Fruit fly (Drosophila melanogaster): ENCODE measurements around the gene CG43391.

Gene CG43391

dm6 chr3L:11552996-11553671, 27.7 kb downstream of the CG43391 start (continued):
- peak; percentile 21 for TF ChIP-seq Dek (tag; optimal IDR thresholded peaks at IDR 0.05)
- no peak; the same call in 2 of the 3 replicates for TF ChIP-seq CG16813 (GFP tag; IDR thresholded peaks at IDR 0.05; ENCODE audit: partially characterized antibody)
- TF ChIP-seq nom (GFP tag; optimal IDR thresholded peaks at IDR 0.05): peak; percentile 84
- TF ChIP-seq HLH3B (GFP tag; IDR thresholded peaks at IDR 0.05): 0 out of 2 replicates have a peak, but pooled peaks have one; percentile 11
- no peak for TF ChIP-seq CG6654 (GFP tag; optimal IDR thresholded peaks at IDR 0.05)
- TF ChIP-seq CG16815 (GFP tag; optimal IDR thresholded peaks at IDR 0.05): no peak
- peak; percentile 100 for TF ChIP-seq kah (GFP tag; optimal IDR thresholded peaks at IDR 0.05)
- TF ChIP-seq CG10654 (GFP tag; optimal IDR thresholded peaks at IDR 0.05): no peak
- TF ChIP-seq gt (GFP tag; IDR thresholded peaks at IDR 0.05): no peak
- TF ChIP-seq tup (GFP tag; optimal IDR thresholded peaks at IDR 0.05): no peak
- peak; percentile 71; the same call in 2 of the 3 replicates for TF ChIP-seq z (GFP tag; IDR thresholded peaks at IDR 0.05)
- TF ChIP-seq ab (GFP tag; optimal IDR thresholded peaks at IDR 0.05): no peak
- no peak for TF ChIP-seq Poxn (GFP tag; IDR thresholded peaks at IDR 0.05)
- peak; percentile 42 for TF ChIP-seq sqz (GFP tag; optimal IDR thresholded peaks at IDR 0.05)
- peak; percentile 38 for TF ChIP-seq CG10147 (GFP tag; optimal IDR thresholded peaks at IDR 0.05)
- TF ChIP-seq Deaf1 (tag; optimal IDR thresholded peaks at IDR 0.05): peak; percentile 76
- no peak for TF ChIP-seq slou (GFP tag; optimal IDR thresholded peaks at IDR 0.05)
- TF ChIP-seq otp (GFP tag; IDR thresholded peaks at IDR 0.05): peak; percentile 29; the same call in 1 of the 3 replicates
- TF ChIP-seq CG7839 (tag; optimal IDR thresholded peaks at IDR 0.05): peak; percentile 28
- no peak for TF ChIP-seq CG4707 (GFP tag; optimal IDR thresholded peaks at IDR 0.05)
- TF ChIP-seq CG11247 (GFP tag; IDR thresholded peaks at IDR 0.05): peak; percentile 42; the same call in 1 of the 2 replicates
- peak; percentile 61; the same call in 1 of the 2 replicates for TF ChIP-seq CG8765 (GFP tag; IDR thresholded peaks at IDR 0.05)
- no peak for TF ChIP-seq ac (GFP tag; optimal IDR thresholded peaks at IDR 0.05)
- TF ChIP-seq CG32767 (GFP tag; IDR thresholded peaks at IDR 0.05): peak; percentile 32; the same call in 1 of the 2 replicates
- no peak for TF ChIP-seq dati (GFP tag; IDR thresholded peaks at IDR 0.05)
- TF ChIP-seq Camta (GFP tag; optimal IDR thresholded peaks at IDR 0.05): no peak
- TF ChIP-seq Hr3 (GFP tag; optimal IDR thresholded peaks at IDR 0.05): no peak
- TF ChIP-seq Hey (tag; optimal IDR thresholded peaks at IDR 0.05): no peak
- TF ChIP-seq stc (GFP tag; IDR thresholded peaks at IDR 0.05): no peak
- no peak for TF ChIP-seq CG1832 (GFP tag; optimal IDR thresholded peaks at IDR 0.05)
- peak; percentile 100 for TF ChIP-seq CG11504 (tag; optimal IDR thresholded peaks at IDR 0.05)
- TF ChIP-seq corto (GFP tag; optimal IDR thresholded peaks at IDR 0.05): peak; percentile 70
- no peak for TF ChIP-seq fu2 (GFP tag; optimal IDR thresholded peaks at IDR 0.05)
- TF ChIP-seq Oaz (GFP tag; IDR thresholded peaks at IDR 0.05): no peak
- TF ChIP-seq hkb (optimal IDR thresholded peaks at IDR 0.05): no peak
- TF ChIP-seq hkb (GFP tag; IDR thresholded peaks at IDR 0.05): no peak; the same call in 1 of the 2 replicates
- TF ChIP-seq CG8924 (tag; optimal IDR thresholded peaks at IDR 0.05): peak; percentile 29
- TF ChIP-seq Bteb2 (GFP tag; optimal IDR thresholded peaks at IDR 0.05): no peak
- TF ChIP-seq gro (GFP tag; optimal IDR thresholded peaks at IDR 0.05): no peak
- TF ChIP-seq her (GFP tag; optimal IDR thresholded peaks at IDR 0.05): no peak
- peak; percentile 40 for TF ChIP-seq lab (GFP tag; optimal IDR thresholded peaks at IDR 0.05)
- TF ChIP-seq CG10543 (GFP tag; optimal IDR thresholded peaks at IDR 0.05): peak; percentile 78
- TF ChIP-seq danr (GFP tag; IDR thresholded peaks at IDR 0.05): no peak
- TF ChIP-seq NC2β (GFP tag; optimal IDR thresholded peaks at IDR 0.05): peak; percentile 1
- no peak for TF ChIP-seq tll (GFP tag; optimal IDR thresholded peaks at IDR 0.05)
- TF ChIP-seq Ravus (GFP tag; IDR thresholded peaks at IDR 0.05): no peak
- TF ChIP-seq shn (GFP tag; optimal IDR thresholded peaks at IDR 0.05): no peak
- no peak for TF ChIP-seq CG9876 (GFP tag; optimal IDR thresholded peaks at IDR 0.05)
- TF ChIP-seq CG9609 (GFP tag; optimal IDR thresholded peaks at IDR 0.05): no peak
- TF ChIP-seq CG17829 (tag; optimal IDR thresholded peaks at IDR 0.05): peak; percentile 62
